Worm (Caenorhabditis elegans) whole organism, L4 larva: ENCODE data around the gene F25E5.2.
"Not testable (repeated sequence)": the region's sequence is repeated elsewhere in the genome, so short reads cannot be mapped to it uniquely, and the experiment has no call there.

Experiments used
- T20F7.1 ChIP-seq: fragments of 200-800 bp; sonication (Bioruptor generic); optimal IDR thresholded peaks from 2 replicates; lab custom pipeline; 2018; ENCODE audit warnings: mild to moderate bottlenecking, missing genetic modification characterization, missing compliant biosample characterization
- ZK546.5 ChIP-seq, 2 experiments: sonication (generic microtip); optimal IDR thresholded peaks; 2 replicates each; lab custom pipeline; 2017; ENCODE audit warnings: missing biosample characterization in 2 of 2, missing genetic modification characterization in 2 of 2
- lim-7 ChIP-seq: fragments of 200-800 bp; sonication (Bioruptor generic); IDR thresholded peaks from 2 replicates; pipeline ENCODE4 v1.3.6; 2022; ENCODE audit warnings: missing genetic modification characterization, missing compliant biosample characterization
- snpc-4 ChIP-seq: fragments of 150-350 bp; optimal IDR thresholded peaks from 2 replicates; lab custom pipeline; 2014; ENCODE audit warnings: missing biosample characterization, missing genetic modification characterization

ce11 chrV:7444331-7444730 is 10.8 kb upstream of the F25E5.2 start, which contains the start of gene nhr-141:
- TF ChIP-seq snpc-4; lim-7 (GFP tag; lab: Robert Waterston, UW); T20F7.1; ZK546.5 (tag; optimal IDR thresholded peaks at IDR 0.05; lab: Kevin White, UChicago): not testable (repeated sequence)
